Worm (Caenorhabditis elegans) whole organism, late embryonic: ENCODE data around the gene Y75B8A.25.

Source experiments
- C08G9.2 ChIP-seq: sonication (generic microtip); optimal IDR thresholded peaks from 2 replicates; lab custom pipeline; 2016; ENCODE audit warnings: mild to moderate bottlenecking, missing genetic modification characterization, moderate library complexity, missing compliant biosample characterization
- C38D4.7 ChIP-seq: fragments of 200-800 bp; sonication (Bioruptor generic); optimal IDR thresholded peaks from 2 replicates; lab custom pipeline; 2018; ENCODE audit warnings: mild to moderate bottlenecking, missing genetic modification characterization, moderate library complexity, missing compliant biosample characterization
- F13H6.1 ChIP-seq: sonication (generic microtip); optimal IDR thresholded peaks from 2 replicates; lab custom pipeline; 2016; ENCODE audit warnings: missing genetic modification characterization, missing compliant biosample characterization
- K09A11.1 ChIP-seq: sonication (generic microtip); optimal IDR thresholded peaks from 2 replicates; lab custom pipeline; 2017; ENCODE audit warnings: antibody characterized with exemption, mild to moderate bottlenecking, missing genetic modification characterization, missing compliant biosample characterization; ENCODE audit not compliant: insufficient read depth
- ahr-1 ChIP-seq: sonication (generic microtip); optimal IDR thresholded peaks from 2 replicates; lab custom pipeline; 2016; ENCODE audit warnings: missing genetic modification characterization, missing compliant biosample characterization
- ceh-18 ChIP-seq: sonication (generic microtip); optimal IDR thresholded peaks from 2 replicates; lab custom pipeline; 2016; ENCODE audit warnings: missing genetic modification characterization, missing compliant biosample characterization
- ceh-30 ChIP-seq: fragments of 150-350 bp; optimal IDR thresholded peaks from 2 replicates; lab custom pipeline; 2014; ENCODE audit warnings: missing biosample characterization, missing genetic modification characterization
- ceh-31 ChIP-seq: sonication (generic microtip); optimal IDR thresholded peaks from 2 replicates; lab custom pipeline; 2016; ENCODE audit warnings: missing genetic modification characterization, missing compliant biosample characterization
- ceh-34 ChIP-seq: sonication (generic microtip); optimal IDR thresholded peaks from 2 replicates; lab custom pipeline; 2016; ENCODE audit warnings: mild to moderate bottlenecking, missing genetic modification characterization, missing compliant biosample characterization
- ceh-6 ChIP-seq: fragments of 200-800 bp; sonication (Bioruptor generic); optimal IDR thresholded peaks from 2 replicates; lab custom pipeline; 2018; ENCODE audit warnings: mild to moderate bottlenecking, missing genetic modification characterization, missing compliant biosample characterization
- che-1 ChIP-seq: sonication (generic microtip); optimal IDR thresholded peaks from 2 replicates; lab custom pipeline; 2016; ENCODE audit warnings: mild to moderate bottlenecking, missing genetic modification characterization, missing compliant biosample characterization
- dve-1 ChIP-seq: sonication (generic microtip); optimal IDR thresholded peaks from 2 replicates; lab custom pipeline; 2017; ENCODE audit warnings: antibody characterized with exemption, mild to moderate bottlenecking, missing genetic modification characterization, missing compliant biosample characterization
- elt-2 ChIP-seq: sonication (generic microtip); optimal IDR thresholded peaks from 2 replicates; lab custom pipeline; 2016; ENCODE audit warnings: missing genetic modification reagents, missing genetic modification characterization, missing compliant biosample characterization
- elt-4 ChIP-seq: sonication (generic microtip); optimal IDR thresholded peaks from 2 replicates; lab custom pipeline; 2016; ENCODE audit warnings: missing genetic modification characterization, missing compliant biosample characterization
- fkh-10 ChIP-seq: fragments of 150-350 bp; optimal IDR thresholded peaks from 2 replicates; lab custom pipeline; 2014; ENCODE audit warnings: missing biosample characterization, missing genetic modification reagents, missing genetic modification characterization
- hlh-13 ChIP-seq: fragments of 200-800 bp; sonication (Bioruptor generic); optimal IDR thresholded peaks from 2 replicates; lab custom pipeline; 2018; ENCODE audit warnings: mild to moderate bottlenecking, missing genetic modification characterization, missing compliant biosample characterization
- hlh-15 ChIP-seq: sonication (generic microtip); optimal IDR thresholded peaks from 2 replicates; lab custom pipeline; 2016; ENCODE audit warnings: missing genetic modification characterization, missing compliant biosample characterization
- hlh-30 ChIP-seq: sonication (generic microtip); optimal IDR thresholded peaks from 2 replicates; lab custom pipeline; 2017; ENCODE audit warnings: antibody characterized with exemption, missing genetic modification characterization, missing compliant biosample characterization; ENCODE audit not compliant: insufficient read depth
- hlh-6 ChIP-seq: sonication (generic microtip); optimal IDR thresholded peaks from 2 replicates; lab custom pipeline; 2016; ENCODE audit warnings: missing genotype, missing genetic modification characterization, missing compliant biosample characterization
- lin-11 ChIP-seq: fragments of 200-800 bp; sonication (Bioruptor generic); optimal IDR thresholded peaks from 2 replicates; lab custom pipeline; 2018; ENCODE audit warnings: mild to moderate bottlenecking, missing genetic modification characterization, missing compliant biosample characterization
- nfya-1 ChIP-seq: sonication (generic microtip); optimal IDR thresholded peaks from 2 replicates; lab custom pipeline; 2017; ENCODE audit warnings: missing genetic modification characterization, mild to moderate bottlenecking, missing compliant biosample characterization, antibody characterized with exemption, moderate library complexity
- nhr-232 ChIP-seq: sonication (generic microtip); optimal IDR thresholded peaks from 2 replicates; lab custom pipeline; 2016; ENCODE audit warnings: missing genetic modification characterization, missing compliant biosample characterization
- npax-4 ChIP-seq: sonication (generic microtip); optimal IDR thresholded peaks from 2 replicates; lab custom pipeline; 2016; ENCODE audit warnings: missing genetic modification characterization, missing compliant biosample characterization
- odd-2 ChIP-seq: sonication (generic microtip); optimal IDR thresholded peaks from 2 replicates; lab custom pipeline; 2017; ENCODE audit warnings: antibody characterized with exemption, mild to moderate bottlenecking, missing genetic modification characterization, missing compliant biosample characterization
- pros-1 ChIP-seq: fragments of 150-350 bp; optimal IDR thresholded peaks from 2 replicates; lab custom pipeline; 2014; ENCODE audit warnings: missing biosample characterization, missing genetic modification reagents, missing genetic modification characterization
- tbx-2 ChIP-seq: sonication (generic microtip); optimal IDR thresholded peaks from 2 replicates; lab custom pipeline; 2016; ENCODE audit warnings: missing genetic modification characterization, missing compliant biosample characterization
- ttx-3 ChIP-seq: sonication (generic microtip); optimal IDR thresholded peaks from 2 replicates; lab custom pipeline; 2016; ENCODE audit warnings: missing genetic modification reagents, missing genetic modification characterization, missing compliant biosample characterization
- unc-3 ChIP-seq, 2 experiments: fragments of 200-800 bp in 1 of 2; sonication (Bioruptor generic) in 1 of 2; sonication (generic microtip) in 1 of 2; conservative IDR thresholded peaks in 1 of 2; optimal IDR thresholded peaks in 1 of 2; 2 replicates each; pipeline versions ENCODE4 v1.3.6 to Lab custom; 2016 to 2022; ENCODE audit warnings: missing compliant biosample characterization in 2 of 2, missing genetic modification characterization in 2 of 2, missing genetic modification reagents in 1 of 2
- unc-42 ChIP-seq: sonication (generic microtip); optimal IDR thresholded peaks from 2 replicates; lab custom pipeline; 2016; ENCODE audit warnings: missing genotype, missing genetic modification characterization, missing compliant biosample characterization
- ztf-16 ChIP-seq: sonication (generic microtip); optimal IDR thresholded peaks from 2 replicates; lab custom pipeline; 2017; ENCODE audit warnings: missing genetic modification characterization, missing compliant biosample characterization

Y75B8A.25 gene

ce11 chrIII:12225234-12225633 is 48.6 kb upstream of the Y75B8A.25 start, which contains the start of gene gmn-1:
gmn-1 (minus strand) TSS chrIII:12225331.
- TF ChIP-seq unc-3 (GFP tag; conservative IDR thresholded peaks at IDR 0.05; lab: Robert Waterston, UW) (no peak), unc-3 (tag; optimal IDR thresholded peaks at IDR 0.05; lab: Kevin White, UChicago) (no peak), tbx-2 (no peak), ceh-31 (tag; lab: Kevin White, UChicago) (no peak), ceh-6 (GFP tag; lab: Kevin White, UChicago) (no peak), hlh-30 (tag; lab: Kevin White, UChicago) (no peak), elt-2 (tag; lab: Kevin White, UChicago) (no peak), hlh-6 (tag; lab: Kevin White, UChicago) (no peak), npax-4 (no peak), ceh-34 (tag; lab: Kevin White, UChicago) (no peak), ahr-1 (tag; lab: Kevin White, UChicago) (no peak), C38D4.7 (no peak), C08G9.2 (tag; lab: Kevin White, UChicago) (no peak), lin-11 (tag; lab: Kevin White, UChicago) (no peak), K09A11.1 (tag; lab: Kevin White, UChicago) (no peak), hlh-15 (tag; lab: Kevin White, UChicago) (no peak), dve-1 (tag; lab: Kevin White, UChicago) (no peak)

ce11 chrIII:12226089-12226682 is 47.7 kb upstream of the Y75B8A.25 start, which contains the start of the genes Y75B8A.18 and Y75B8A.19:
Y75B8A.18 (minus strand) TSS chrIII:12226230.
Y75B8A.19 (plus strand) TSS chrIII:12226632.
- TF ChIP-seq tbx-2 (peak; percentile 7), odd-2 (tag; lab: Kevin White, UChicago) (no peak), unc-42 (tag; lab: Kevin White, UChicago) (peak; percentile 88), nfya-1 (tag; lab: Kevin White, UChicago) (peak; percentile 42), hlh-30 (tag; lab: Kevin White, UChicago) (peak; percentile 31)

ce11 chrIII:12227935-12228334 is 45.9 kb upstream of the Y75B8A.25 start:
- TF ChIP-seq nfya-1 (tag; lab: Kevin White, UChicago) (peak; percentile 78), F13H6.1 (no peak)

ce11 chrIII:12230195-12230594 is 43.6 kb upstream of the Y75B8A.25 start:
- TF ChIP-seq dve-1 (tag; lab: Kevin White, UChicago) (peak; percentile 95), C08G9.2 (tag; lab: Kevin White, UChicago) (no peak)

- no peak for TF ChIP-seq che-1 (tag; lab: Kevin White, UChicago)
- TF ChIP-seq nfya-1 (tag; lab: Kevin White, UChicago) = peak; percentile 98
- TF ChIP-seq pros-1 (tag; lab: Kevin White, UChicago) = no peak
- no peak for TF ChIP-seq ttx-3 (tag; lab: Kevin White, UChicago)
- TF ChIP-seq ceh-18 (tag; lab: Kevin White, UChicago) = no peak
- no peak for TF ChIP-seq ceh-30 (tag; lab: Kevin White, UChicago)
Measured at ce11 chrIII:12231539-12231938, 42.3 kb upstream of the Y75B8A.25 start.

ce11 chrIII:12233493-12233892 is 40.3 kb upstream of the Y75B8A.25 start:
- no peak for TF ChIP-seq ztf-16 (tag; lab: Kevin White, UChicago)
- TF ChIP-seq fkh-10 (GFP tag; lab: Kevin White, UChicago) = no peak
- no peak for TF ChIP-seq nhr-232 (tag; lab: Kevin White, UChicago)
- TF ChIP-seq elt-4 (tag; lab: Kevin White, UChicago) = no peak
- no peak for TF ChIP-seq hlh-13 (GFP tag; lab: Kevin White, UChicago)
